Worm (Caenorhabditis elegans) whole organism, L4 larva: ENCODE results near the gene ser-2.

ENCODE experiments used
- attf-4 ChIP-seq: sonication (generic microtip); optimal IDR thresholded peaks from 3 replicates; lab custom pipeline; 2017; ENCODE audit warnings: missing biosample characterization, missing genetic modification characterization
- ceh-82 ChIP-seq: sonication (generic microtip); optimal IDR thresholded peaks from 2 replicates; lab custom pipeline; 2017; ENCODE audit warnings: missing biosample characterization, missing genetic modification characterization
- lin-1 ChIP-seq: fragments of 200-800 bp; sonication (Bioruptor generic); IDR thresholded peaks from 2 replicates; pipeline ENCODE4 v1.3.6; 2022; ENCODE audit warnings: missing genetic modification reagents, missing genetic modification characterization, missing compliant biosample characterization
- mep-1 ChIP-seq: fragments of 150-350 bp; sonication (generic microtip); optimal IDR thresholded peaks from 3 replicates; lab custom pipeline; 2014; ENCODE audit warnings: missing biosample characterization, missing genetic modification characterization
- nhr-11 ChIP-seq: fragments of 150-350 bp; optimal IDR thresholded peaks from 2 replicates; lab custom pipeline; 2014; ENCODE audit warnings: missing biosample characterization, missing genetic modification characterization
- nhr-25 ChIP-seq: sonication (generic microtip); optimal IDR thresholded peaks from 2 replicates; lab custom pipeline; 2017; ENCODE audit warnings: missing genetic modification characterization, mild to moderate bottlenecking, missing compliant biosample characterization, antibody characterized with exemption, moderate library complexity, borderline replicate concordance; ENCODE audit not compliant: insufficient read depth
- nhr-28 ChIP-seq: fragments of 150-350 bp; optimal IDR thresholded peaks from 2 replicates; lab custom pipeline; 2014; ENCODE audit warnings: missing biosample characterization, missing genetic modification characterization
- nhr-6 ChIP-seq: fragments of 150-350 bp; optimal IDR thresholded peaks from 2 replicates; lab custom pipeline; 2014; ENCODE audit warnings: missing biosample characterization, missing genetic modification characterization
- nhr-76 ChIP-seq: fragments of 150-350 bp; optimal IDR thresholded peaks from 2 replicates; lab custom pipeline; 2014; ENCODE audit warnings: missing biosample characterization, missing genetic modification characterization
- nhr-77 ChIP-seq: fragments of 150-350 bp; optimal IDR thresholded peaks from 2 replicates; lab custom pipeline; 2014; ENCODE audit warnings: missing biosample characterization, missing genetic modification characterization
- php-3 ChIP-seq: fragments of 200-800 bp; sonication (Bioruptor generic); IDR thresholded peaks from 2 replicates; pipeline ENCODE4 v1.3.6; 2022; ENCODE audit warnings: missing genetic modification reagents, missing genetic modification characterization, missing compliant biosample characterization
- tag-97 ChIP-seq: fragments of 200-800 bp; sonication (Bioruptor generic); IDR thresholded peaks from 2 replicates; pipeline ENCODE4 v1.3.6; 2022; ENCODE audit warnings: missing genetic modification characterization, missing compliant biosample characterization
- unc-39 ChIP-seq: sonication (generic microtip); optimal IDR thresholded peaks from 2 replicates; lab custom pipeline; 2017; ENCODE audit warnings: missing biosample characterization, missing genetic modification characterization
- zfp-3 ChIP-seq: fragments of 200-800 bp; sonication (Bioruptor generic); conservative IDR thresholded peaks from 2 replicates; pipeline ENCODE4 v1.3.6; 2022; ENCODE audit warnings: missing genetic modification reagents, missing genetic modification characterization, missing compliant biosample characterization

DNA sequence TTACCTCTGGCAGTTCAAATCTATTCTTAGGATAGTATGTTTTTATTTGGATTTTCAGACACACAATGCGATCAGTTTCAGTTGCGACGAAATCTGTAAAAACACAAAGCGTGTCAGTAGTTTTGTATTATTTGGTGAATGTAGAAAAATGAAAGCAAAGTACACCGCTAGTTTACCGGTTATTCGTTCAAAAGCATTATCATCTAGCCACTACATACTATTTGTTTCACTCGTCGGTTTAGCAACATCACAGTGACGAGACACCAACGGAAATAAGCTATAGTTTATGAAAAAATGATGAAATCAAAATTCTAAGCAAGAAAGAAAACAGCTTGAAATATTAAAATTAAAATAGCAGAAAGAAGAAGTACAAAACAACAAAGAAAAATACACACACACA, 32.1 kb downstream of the ser-2 start:
- TF ChIP-seq tag-97 (no peak), nhr-76 (no peak), nhr-6 (no peak), ceh-82 (tag; lab: Kevin White, UChicago) (no peak), nhr-28 (tag; lab: Kevin White, UChicago) (no peak), lin-1 (GFP tag; lab: Robert Waterston, UW) (no peak), attf-4 (tag; lab: Kevin White, UChicago) (no peak), nhr-77 (tag; lab: Kevin White, UChicago) (no peak), nhr-11 (tag; lab: Kevin White, UChicago) (no peak), php-3 (GFP tag; lab: Robert Waterston, UW) (no peak), zfp-3 (GFP tag; lab: Robert Waterston, UW) (no peak), mep-1 (tag; lab: Kevin White, UChicago) (no peak), unc-39 (no peak), nhr-25 (no peak)
